Fruit fly (Drosophila melanogaster) Kc167 (cell line): Measurements from ENCODE around the gene Smyd4-2.

Experiments used
- h ChIP-seq: fragments of >200 bp; optimal IDR thresholded peaks from 3 replicates; lab custom pipeline; 2018; ENCODE audit warnings: missing external identifiers
- insv ChIP-seq: fragments of >200 bp; optimal IDR thresholded peaks from 3 replicates; lab custom pipeline; 2018; ENCODE audit warnings: missing external identifiers
- psq ChIP-seq: fragments of >200 bp; optimal IDR thresholded peaks from 2 replicates; lab custom pipeline; 2017; ENCODE audit warnings: missing external identifiers

DNA sequence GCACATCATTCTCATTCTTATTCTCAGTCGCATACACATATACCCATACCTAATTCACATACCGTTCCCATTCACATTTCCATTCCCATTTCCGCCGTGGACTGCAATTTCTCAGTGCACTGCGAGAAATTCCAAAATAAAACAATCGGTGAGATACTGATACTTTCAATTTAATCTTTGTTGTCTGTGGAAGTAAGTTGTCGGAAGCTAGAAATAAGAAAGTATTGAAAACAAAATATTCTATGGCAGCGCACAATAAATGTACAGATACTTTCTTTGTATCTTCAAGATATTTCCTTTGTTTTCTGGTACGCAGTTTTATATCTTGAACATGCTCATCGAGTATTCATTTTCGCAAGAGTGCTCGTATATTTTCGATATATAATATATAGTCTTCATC lies 13.8 kb downstream of the Smyd4-2 start:
- TF ChIP-seq insv (lab: Kevin White, UChicago) (no peak), h (lab: Kevin White, UChicago) (no peak), psq (lab: Kevin White, UChicago) (no peak)
